Worm (Caenorhabditis elegans): ENCODE measurements around the gene ufd-3.

ce11 chrII:9989533-9989932 is 49.0 kb downstream of the ufd-3 start:
- no peak for TF ChIP-seq elt-3 (tag; optimal IDR thresholded peaks at IDR 0.05)
- no peak for TF ChIP-seq Y55F3AM.14 (GFP tag; optimal IDR thresholded peaks at IDR 0.05)
- no peak for TF ChIP-seq ama-1 (optimal IDR thresholded peaks at IDR 0.05)
- TF ChIP-seq nhr-12 (tag; optimal IDR thresholded peaks at IDR 0.05): no peak
- TF ChIP-seq mab-5 (tag; optimal IDR thresholded peaks at IDR 0.05): no peak

All from whole organism, L2 larva.